Worm (Caenorhabditis elegans) whole organism, young adult: Measurements from ENCODE around the gene arrd-10.

Experiments used
- C17E4.6 ChIP-seq: fragments of 200-800 bp; sonication (Bioruptor generic); IDR thresholded peaks from 2 replicates; pipeline ENCODE4 v1.3.6; 2022; ENCODE audit warnings: missing genetic modification reagents, missing genetic modification characterization, missing compliant biosample characterization
- K11D2.4 ChIP-seq: fragments of 200-800 bp; sonication (Bioruptor generic); IDR thresholded peaks from 2 replicates; pipeline ENCODE4 v1.3.6; 2022; ENCODE audit warnings: missing genetic modification reagents, missing genetic modification characterization, missing compliant biosample characterization
- Y53G8AR.9 ChIP-seq: fragments of 200-800 bp; sonication (Bioruptor generic); conservative IDR thresholded peaks from 2 replicates; pipeline ENCODE4 v1.3.6; 2022; ENCODE audit warnings: missing genetic modification reagents, missing genetic modification characterization, missing compliant biosample characterization
- Y56A3A.18 ChIP-seq: fragments of 200-800 bp; sonication (Bioruptor generic); IDR thresholded peaks from 2 replicates; pipeline ENCODE4 v1.3.6; 2022; ENCODE audit warnings: missing genetic modification reagents, missing genetic modification characterization, missing compliant biosample characterization
- ama-1 ChIP-seq, 3 experiments: fragments of 150-350 bp in 1 of 3; sonication (generic microtip) in 2 of 3; optimal IDR thresholded peaks; 2 replicates each; lab custom pipeline; 2014 to 2018; ENCODE audit warnings: missing biosample characterization in 2 of 3, missing genetic modification characterization in 2 of 3, missing genetic modification reagents in 2 of 3
- attf-5 ChIP-seq: fragments of 200-800 bp; sonication (Bioruptor generic); optimal IDR thresholded peaks from 2 replicates; lab custom pipeline; 2018; ENCODE audit warnings: mild to moderate bottlenecking, missing genetic modification characterization, missing compliant biosample characterization
- egl-44 ChIP-seq: fragments of 200-800 bp; sonication (Bioruptor generic); IDR thresholded peaks from 2 replicates; pipeline ENCODE4 v1.3.6; 2022; ENCODE audit warnings: missing genetic modification reagents, missing genetic modification characterization, missing compliant biosample characterization
- gei-17 ChIP-seq: fragments of 200-800 bp; sonication (Bioruptor generic); optimal IDR thresholded peaks from 2 replicates; lab custom pipeline; 2018; ENCODE audit warnings: mild to moderate bottlenecking, missing genetic modification characterization, missing compliant biosample characterization
- lin-35 ChIP-seq, 3 experiments: fragments of 150-350 bp in 2 of 3; sonication (generic microtip) in 1 of 3; optimal IDR thresholded peaks; 2 replicates each; lab custom pipeline; 2014 to 2018; ENCODE audit warnings: missing biosample characterization in 3 of 3, missing genetic modification characterization in 3 of 3, missing genetic modification reagents in 3 of 3
- mcd-1 ChIP-seq: fragments of 200-800 bp; sonication (Bioruptor generic); IDR thresholded peaks from 2 replicates; pipeline ENCODE4 v1.3.6; 2022; ENCODE audit warnings: missing genetic modification reagents, missing genetic modification characterization, missing compliant biosample characterization
- nfya-1 ChIP-seq: sonication (generic microtip); optimal IDR thresholded peaks from 2 replicates; lab custom pipeline; 2017; ENCODE audit warnings: antibody characterized with exemption, missing compliant biosample characterization, missing genetic modification characterization, borderline replicate concordance; ENCODE audit not compliant: insufficient read depth
- nhr-90 ChIP-seq: sonication (generic microtip); optimal IDR thresholded peaks from 2 replicates; lab custom pipeline; 2016; ENCODE audit warnings: missing genotype, mild to moderate bottlenecking, missing genetic modification characterization, missing compliant biosample characterization
- snpc-1.1 ChIP-seq: sonication (generic microtip); optimal IDR thresholded peaks from 2 replicates; lab custom pipeline; 2017; ENCODE audit warnings: missing genetic modification characterization, mild to moderate bottlenecking, missing compliant biosample characterization, antibody characterized with exemption, moderate library complexity, missing genotype, missing genetic modification reagents; ENCODE audit not compliant: insufficient read depth

DNA sequence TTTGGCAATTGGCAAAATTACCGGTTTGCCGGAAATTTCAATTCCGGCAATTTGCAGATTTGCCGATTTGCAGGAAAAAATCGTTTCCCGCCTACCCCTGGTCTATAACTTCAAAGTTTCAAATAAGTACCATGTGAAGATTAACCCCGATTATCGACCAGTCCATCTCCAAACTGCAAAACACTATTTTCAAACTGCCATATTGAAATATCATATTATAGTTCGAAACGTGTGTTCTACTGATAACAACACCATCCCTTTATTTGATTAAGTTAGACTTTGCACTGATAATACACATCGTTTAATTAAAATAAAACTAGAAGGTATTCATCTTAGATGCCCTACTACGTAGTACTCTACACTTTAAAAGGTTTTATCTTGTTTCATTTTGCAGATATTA, 9.8 kb upstream of the arrd-10 start:
- TF ChIP-seq C17E4.6 (GFP tag; lab: Robert Waterston, UW) (no peak), lin-35 (GFP tag; optimal IDR thresholded peaks at IDR 0.05; lab: Kevin White, UChicago) (no peak), Y56A3A.18 (no peak), ama-1 (optimal IDR thresholded peaks at IDR 0.05; lab: Kevin White, UChicago) (no peak), ama-1 (GFP tag; optimal IDR thresholded peaks at IDR 0.05; lab: Kevin White, UChicago) (no peak), attf-5 (GFP tag; lab: Kevin White, UChicago) (no peak), Y53G8AR.9 (GFP tag; lab: Robert Waterston, UW) (no peak), mcd-1 (no peak), snpc-1.1 (tag; lab: Kevin White, UChicago) (no peak), gei-17 (GFP tag; lab: Kevin White, UChicago) (no peak), egl-44 (no peak), nhr-90 (tag; lab: Kevin White, UChicago) (no peak), K11D2.4 (GFP tag; lab: Robert Waterston, UW) (no peak), nfya-1 (tag; lab: Kevin White, UChicago) (no peak)
